Worm (Caenorhabditis elegans) whole organism, early embryonic: Measurements from ENCODE around the gene kin-16.

Source experiments
- ceh-36 ChIP-seq: sonication (generic microtip); optimal IDR thresholded peaks from 2 replicates; lab custom pipeline; 2016; ENCODE audit warnings: missing genetic modification characterization, inconsistent platforms, missing compliant biosample characterization
- tra-4 ChIP-seq: sonication (generic microtip); optimal IDR thresholded peaks from 2 replicates; lab custom pipeline; 2017; ENCODE audit warnings: missing genetic modification characterization, missing compliant biosample characterization

DNA sequence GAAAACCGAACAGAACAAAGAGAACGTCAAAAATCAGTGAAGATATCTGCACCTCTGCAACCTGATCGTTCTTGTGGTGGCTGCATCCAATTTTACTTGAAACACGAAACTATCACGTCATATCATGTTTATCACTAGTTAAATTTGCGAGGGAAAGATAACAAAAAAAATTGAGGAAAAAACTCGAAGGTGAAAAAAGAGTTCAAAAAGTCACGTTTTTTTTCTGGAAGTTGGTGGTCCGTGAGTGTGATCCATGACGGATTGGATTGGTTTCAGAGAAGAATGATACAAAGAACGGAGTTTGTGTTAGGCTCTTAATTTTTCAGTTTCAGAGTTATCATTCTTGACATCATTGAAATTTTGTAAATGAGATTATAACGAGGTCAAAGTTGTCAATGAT lies 46.6 kb upstream of the kin-16 start:
- no peak for TF ChIP-seq tra-4 (tag; lab: Kevin White, UChicago)
- TF ChIP-seq ceh-36 (tag; lab: Kevin White, UChicago), result no peak
